Fruit fly (Drosophila melanogaster) Kc167 (cell line): ENCODE data around the gene sra.

Source experiments
- Myc ChIP-seq: fragments of >200 bp; optimal IDR thresholded peaks from 2 replicates; lab custom pipeline; 2017; ENCODE audit warnings: missing external identifiers
- Sin3A ChIP-seq: fragments of >200 bp; optimal IDR thresholded peaks from 2 replicates; lab custom pipeline; 2018; ENCODE audit warnings: missing external identifiers
- h ChIP-seq: fragments of >200 bp; optimal IDR thresholded peaks from 3 replicates; lab custom pipeline; 2018; ENCODE audit warnings: missing external identifiers
- insv ChIP-seq: fragments of >200 bp; optimal IDR thresholded peaks from 3 replicates; lab custom pipeline; 2018; ENCODE audit warnings: missing external identifiers
- psq ChIP-seq: fragments of >200 bp; optimal IDR thresholded peaks from 2 replicates; lab custom pipeline; 2017; ENCODE audit warnings: missing external identifiers
- ttk ChIP-seq: sonication (Bioruptor generic); optimal IDR thresholded peaks from 2 replicates; lab custom pipeline; 2017; ENCODE audit warnings: missing external identifiers

DNA sequence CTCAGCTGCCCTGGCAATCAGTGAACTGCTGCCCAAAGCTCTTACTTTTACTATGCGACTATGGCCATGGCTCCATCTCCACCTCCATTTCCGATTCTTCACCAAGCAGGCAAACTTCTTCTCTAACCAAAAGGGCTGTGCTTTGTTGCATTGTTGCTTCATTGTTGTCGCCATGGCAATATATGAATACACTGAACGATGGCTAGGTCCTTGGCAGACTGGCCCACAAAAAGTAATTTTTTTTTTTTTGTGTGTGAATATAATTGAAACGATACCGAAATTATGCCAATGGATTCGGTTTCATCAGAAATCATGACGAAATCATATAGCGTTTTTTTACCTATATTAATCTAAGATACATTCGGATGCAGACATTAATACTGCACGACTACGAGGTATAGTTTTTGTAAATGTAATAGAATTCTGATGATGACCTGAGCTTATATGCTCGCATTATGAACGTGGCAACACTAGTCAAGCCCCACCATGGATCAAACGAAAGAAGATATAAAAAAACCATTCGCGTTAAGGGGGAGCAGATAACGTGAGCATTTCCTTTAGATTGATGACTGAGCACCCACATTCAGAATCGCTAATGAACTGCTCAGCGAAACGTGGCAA lies 33.4 kb downstream of the sra start:
- TF ChIP-seq psq (no peak), h (lab: Kevin White, UChicago) (no peak), Myc (lab: Kevin White, UChicago) (no peak), insv (lab: Kevin White, UChicago) (no peak), Sin3A (lab: Kevin White, UChicago) (no peak), ttk (no peak)
